Fruit fly (Drosophila melanogaster) S2 (cell line): ENCODE measurements around the gene yellow-e.

Experiments
- CG8478 ChIP-seq: fragments of >200 bp; optimal IDR thresholded peaks from 2 replicates; lab custom pipeline; 2018
- CTCF ChIP-seq, 2 experiments: fragments of >200 bp; optimal IDR thresholded peaks; 2 replicates each; lab custom pipeline; 2018

DNA sequence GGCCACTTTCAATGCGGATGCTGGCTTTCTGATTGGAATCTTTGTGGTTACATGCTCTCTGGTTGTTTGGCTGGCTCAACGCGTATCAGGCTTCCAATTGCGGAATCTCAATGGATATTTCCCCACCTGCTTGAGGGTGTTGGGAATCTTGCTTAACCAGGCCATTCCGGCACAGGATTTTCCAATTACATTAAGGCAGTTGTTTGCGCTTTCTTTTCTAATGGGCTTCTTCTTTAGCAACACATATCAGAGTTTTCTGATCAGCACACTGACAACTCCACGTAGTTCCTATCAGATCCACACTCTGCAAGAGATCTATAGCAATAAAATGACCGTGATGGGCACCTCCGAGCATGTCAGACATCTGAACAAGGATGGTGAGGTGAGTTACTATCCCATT lies 7.1 kb upstream of the yellow-e start:
- TF ChIP-seq CG8478 (lab: Kevin White, UChicago) (no peak), CTCF (optimal IDR thresholded peaks at IDR 0.05; lab: Kevin White, UChicago) (no peak)
